Fruit fly (Drosophila melanogaster) Kc167 (cell line): Measurements from ENCODE around the gene CG10301.

Experiments used
- Myc ChIP-seq: fragments of >200 bp; optimal IDR thresholded peaks from 2 replicates; lab custom pipeline; 2017; ENCODE audit warnings: missing external identifiers
- Sin3A ChIP-seq: fragments of >200 bp; optimal IDR thresholded peaks from 2 replicates; lab custom pipeline; 2018; ENCODE audit warnings: missing external identifiers
- h ChIP-seq: fragments of >200 bp; optimal IDR thresholded peaks from 3 replicates; lab custom pipeline; 2018; ENCODE audit warnings: missing external identifiers
- insv ChIP-seq: fragments of >200 bp; optimal IDR thresholded peaks from 3 replicates; lab custom pipeline; 2018; ENCODE audit warnings: missing external identifiers
- psq ChIP-seq: fragments of >200 bp; optimal IDR thresholded peaks from 2 replicates; lab custom pipeline; 2017; ENCODE audit warnings: missing external identifiers
- ttk ChIP-seq: sonication (Bioruptor generic); optimal IDR thresholded peaks from 2 replicates; lab custom pipeline; 2017; ENCODE audit warnings: missing external identifiers

CG10301 gene

DNA sequence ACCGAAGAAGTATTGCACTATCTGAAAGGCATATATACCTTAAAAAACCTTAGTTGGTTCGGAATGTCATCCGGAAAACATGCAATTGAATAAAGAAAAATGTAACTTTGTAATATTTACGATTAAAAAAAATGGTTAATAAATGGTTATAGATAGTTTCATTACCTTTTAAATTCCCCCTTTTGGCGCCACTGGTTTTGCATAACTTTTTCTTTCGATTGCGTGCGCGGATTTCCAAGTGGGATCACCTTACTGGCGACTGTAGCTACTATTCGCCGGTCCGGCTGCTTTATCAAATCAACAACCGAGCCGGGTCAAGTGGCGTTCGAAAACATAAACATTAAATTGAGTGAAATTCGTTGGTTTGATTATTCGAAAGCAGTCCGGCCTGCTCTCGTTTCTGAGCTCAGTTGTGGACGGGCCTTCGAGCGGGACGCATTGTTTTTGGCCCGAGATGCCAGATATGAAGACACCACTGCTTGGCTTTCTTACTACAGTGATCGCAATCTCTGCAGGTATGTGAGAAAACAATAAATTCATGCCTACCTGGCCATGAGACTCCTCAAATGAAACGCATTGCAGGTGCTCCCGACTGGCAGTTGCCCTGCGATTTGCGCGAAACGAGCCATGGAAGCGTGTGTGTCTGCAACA lies 5.5 kb upstream of the CG10301 start, which contains the start of gene Gba1b:
Gene Gba1b (plus strand): TSS at position 422 of the 651 bp plus-strand sequence.
- TF ChIP-seq psq (lab: Kevin White, UChicago), result no peak
- TF ChIP-seq h (lab: Kevin White, UChicago), result no peak
- TF ChIP-seq ttk, result no peak
- TF ChIP-seq Sin3A (lab: Kevin White, UChicago), result no peak
- no peak for TF ChIP-seq Myc (lab: Kevin White, UChicago)

DNA sequence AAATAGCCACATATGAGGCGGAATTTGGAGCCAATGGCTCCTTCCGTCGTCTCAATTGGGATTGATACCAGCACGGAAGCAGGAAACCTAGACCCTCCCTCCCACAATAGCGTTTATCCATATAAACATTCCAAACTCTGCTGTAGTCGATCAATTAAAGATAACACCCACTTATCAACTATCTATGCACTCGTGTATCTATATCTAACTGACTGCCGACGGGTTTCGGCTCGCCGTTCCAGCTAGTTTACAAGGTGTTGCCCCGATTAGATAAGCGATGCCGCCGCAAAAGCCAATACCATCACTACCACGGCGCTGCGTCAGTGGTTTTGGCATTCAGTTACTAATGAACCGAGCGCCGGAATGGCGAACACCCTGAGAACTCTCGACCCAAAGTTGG lies 1.2 kb downstream of the CG10301 start, which contains the start of gene CG10300:
Gene CG10300 (plus strand): TSS at position 333 of the 400 bp plus-strand sequence.
- TF ChIP-seq Sin3A (lab: Kevin White, UChicago) (no peak), h (lab: Kevin White, UChicago) (no peak), Myc (lab: Kevin White, UChicago) (no peak), psq (lab: Kevin White, UChicago) (no peak), ttk (no peak), insv (lab: Kevin White, UChicago) (no peak)

- TF ChIP-seq ttk (no peak), h (lab: Kevin White, UChicago) (no peak), insv (lab: Kevin White, UChicago) (no peak), psq (lab: Kevin White, UChicago) (no peak), Sin3A (lab: Kevin White, UChicago) (no peak), Myc (lab: Kevin White, UChicago) (no peak)
These were observed 3.9 kb downstream of the CG10301 start for dm6 chr3R:23713901-23714300.

DNA sequence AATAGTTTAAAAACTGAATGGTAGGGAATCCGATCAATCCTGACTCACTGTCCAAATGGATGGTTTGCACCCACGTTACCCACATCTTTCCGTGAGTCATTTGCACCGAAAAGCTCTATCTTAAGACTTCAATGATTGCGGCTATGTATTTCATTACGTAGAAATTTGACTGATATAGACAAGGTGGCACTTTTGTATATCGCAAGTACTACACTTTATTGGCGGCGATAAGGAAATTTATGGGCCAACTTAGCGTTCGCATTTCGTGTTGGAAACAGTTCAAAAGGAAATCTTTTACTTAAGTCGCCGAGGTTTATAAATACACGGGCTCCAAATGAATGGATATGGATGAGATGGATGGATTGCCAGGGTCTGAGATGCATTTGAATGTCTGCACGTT lies 4.9 kb downstream of the CG10301 start:
- TF ChIP-seq insv (lab: Kevin White, UChicago) (no peak), Myc (lab: Kevin White, UChicago) (no peak), Sin3A (lab: Kevin White, UChicago) (no peak), h (lab: Kevin White, UChicago) (no peak), psq (lab: Kevin White, UChicago) (no peak), ttk (no peak)

DNA sequence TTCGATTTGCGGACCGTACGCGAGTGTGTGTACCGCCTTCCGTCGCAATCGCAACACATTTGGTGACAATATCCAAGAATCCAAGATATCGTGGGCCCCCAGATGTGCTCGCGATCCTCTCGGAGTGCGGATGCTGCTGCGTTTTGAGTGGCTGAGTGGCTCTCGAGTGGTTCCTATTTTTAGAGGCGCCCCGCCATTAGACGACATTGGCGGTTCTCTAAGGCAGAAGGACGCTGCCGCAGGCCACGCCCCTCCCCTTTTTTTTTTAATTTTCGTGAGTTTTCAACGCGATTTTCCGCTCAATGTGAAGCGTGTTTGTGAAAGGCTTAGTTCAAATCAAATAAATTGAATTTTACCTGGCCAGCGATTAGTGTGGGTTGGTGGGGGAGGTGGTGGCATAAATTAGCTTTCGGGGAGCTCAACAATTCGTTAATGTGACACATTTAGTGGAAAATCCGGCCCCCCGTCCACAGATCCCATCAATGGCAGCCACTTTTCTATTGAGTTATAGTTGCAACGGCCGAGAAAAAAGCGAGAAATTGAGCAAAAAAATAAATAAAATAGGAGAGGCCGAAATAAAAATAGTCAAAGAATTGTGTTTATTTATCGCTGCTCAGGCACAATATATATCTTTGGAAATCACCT lies 8.5 kb downstream of the CG10301 start, which contains the start of gene nau:
Gene nau (minus strand): TSS at position 61 of the 645 bp plus-strand sequence.
- TF ChIP-seq psq (lab: Kevin White, UChicago) (no peak), insv (lab: Kevin White, UChicago) (no peak), h (lab: Kevin White, UChicago) (no peak), Sin3A (lab: Kevin White, UChicago) (no peak), Myc (lab: Kevin White, UChicago) (no peak), ttk (no peak)

DNA sequence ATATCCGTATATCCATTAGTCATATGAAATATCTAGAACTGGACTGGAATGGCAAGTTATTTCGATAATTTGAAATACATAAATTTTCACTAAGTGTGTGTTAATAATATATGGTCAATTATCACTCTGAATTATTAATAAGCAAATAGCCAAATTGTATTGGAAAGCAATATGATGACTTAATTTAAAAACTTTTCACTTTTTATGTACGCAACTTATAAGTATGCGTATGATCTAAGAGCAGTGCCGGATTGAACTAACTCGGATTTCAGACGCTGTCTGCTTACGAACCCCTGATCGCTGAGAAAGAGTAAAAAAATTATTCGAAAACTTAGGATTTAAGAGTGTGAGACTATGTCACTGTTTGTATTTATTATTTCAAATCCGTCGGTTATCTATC lies 11.6 kb downstream of the CG10301 start, which contains the start of gene CG10232:
Gene CG10232 (minus strand): TSS at position 101 of the 400 bp plus-strand sequence.
- no peak for TF ChIP-seq h (lab: Kevin White, UChicago)
- no peak for TF ChIP-seq Sin3A (lab: Kevin White, UChicago)
- no peak for TF ChIP-seq insv (lab: Kevin White, UChicago)
- TF ChIP-seq psq (lab: Kevin White, UChicago), result no peak
- no peak for TF ChIP-seq Myc (lab: Kevin White, UChicago)
- no peak for TF ChIP-seq ttk

dm6 chr3R:23721936-23722335 lies 12.0 kb downstream of the CG10301 start:
- TF ChIP-seq h (lab: Kevin White, UChicago), result no peak
- TF ChIP-seq ttk, result no peak

DNA sequence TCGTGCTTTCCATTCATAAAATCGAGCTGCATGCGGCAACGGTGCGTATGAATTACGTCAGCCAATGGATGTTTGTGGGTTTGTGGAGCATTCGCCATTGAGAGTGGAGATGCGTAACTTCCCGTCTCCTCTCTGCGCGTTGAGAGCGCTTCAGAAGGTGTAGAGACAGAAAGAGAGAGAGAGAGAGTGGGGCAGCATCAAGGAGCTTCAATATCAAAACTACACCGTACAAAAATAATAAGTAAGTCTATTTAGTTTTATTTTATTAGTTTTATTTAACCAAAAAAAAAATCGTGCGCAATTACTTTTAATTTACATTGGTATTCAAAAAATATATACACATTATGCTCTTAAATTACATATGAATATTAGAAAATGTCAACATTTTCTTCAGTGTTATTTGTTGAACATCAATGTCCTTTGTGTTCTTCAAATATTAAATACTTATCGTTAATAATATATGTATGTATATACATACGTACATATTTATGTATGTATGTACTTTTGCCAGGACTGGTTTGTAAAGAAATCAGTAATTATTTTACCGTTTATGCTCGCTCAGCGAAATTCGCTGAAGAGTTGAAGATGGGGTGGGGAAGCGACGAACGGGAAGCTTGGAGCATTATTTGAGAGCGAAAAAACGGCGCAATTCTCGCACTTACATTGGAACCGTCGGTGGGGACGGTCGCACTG lies 12.9 kb downstream of the CG10301 start, which contains the start of gene CG10365:
Gene CG10365 (plus strand): TSS at position 652 of the 693 bp plus-strand sequence.
- TF ChIP-seq h (lab: Kevin White, UChicago) (no peak), Sin3A (lab: Kevin White, UChicago) (no peak), psq (lab: Kevin White, UChicago) (no peak), Myc (lab: Kevin White, UChicago) (no peak), ttk (no peak), insv (lab: Kevin White, UChicago) (no peak)

DNA sequence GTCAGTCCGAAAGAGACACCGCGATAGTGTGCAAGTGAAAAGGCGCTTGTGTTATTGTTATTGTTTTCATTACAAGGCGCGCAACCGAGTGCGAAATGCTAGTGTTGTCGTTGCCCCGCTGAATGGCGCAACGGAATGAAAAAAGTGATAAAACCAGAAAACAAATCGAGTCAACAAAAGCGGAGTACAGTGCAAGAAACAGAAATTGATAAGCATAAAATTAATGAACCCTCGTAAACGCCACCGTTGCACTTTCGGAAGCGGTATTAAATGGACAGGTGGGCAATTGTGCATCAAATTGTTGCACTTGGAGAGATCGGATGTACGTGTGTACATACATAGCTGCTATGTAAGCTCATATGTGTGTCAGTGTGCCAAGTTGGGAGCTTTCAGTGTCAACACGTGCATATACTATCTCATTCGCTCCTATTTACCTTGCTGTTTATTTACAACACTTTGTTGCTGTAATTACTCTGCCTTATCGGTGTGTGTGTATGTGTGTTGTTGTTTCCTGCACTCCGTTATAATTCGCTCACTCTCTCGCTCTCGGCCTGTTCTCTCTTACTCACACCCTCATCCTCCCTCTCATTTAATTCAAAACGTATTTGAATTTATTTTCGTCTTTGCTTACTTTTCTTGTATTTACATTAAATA lies 13.6 kb downstream of the CG10301 start:
- TF ChIP-seq h (lab: Kevin White, UChicago) (no peak), psq (lab: Kevin White, UChicago) (no peak), ttk (no peak), Myc (lab: Kevin White, UChicago) (no peak), Sin3A (lab: Kevin White, UChicago) (no peak)

DNA sequence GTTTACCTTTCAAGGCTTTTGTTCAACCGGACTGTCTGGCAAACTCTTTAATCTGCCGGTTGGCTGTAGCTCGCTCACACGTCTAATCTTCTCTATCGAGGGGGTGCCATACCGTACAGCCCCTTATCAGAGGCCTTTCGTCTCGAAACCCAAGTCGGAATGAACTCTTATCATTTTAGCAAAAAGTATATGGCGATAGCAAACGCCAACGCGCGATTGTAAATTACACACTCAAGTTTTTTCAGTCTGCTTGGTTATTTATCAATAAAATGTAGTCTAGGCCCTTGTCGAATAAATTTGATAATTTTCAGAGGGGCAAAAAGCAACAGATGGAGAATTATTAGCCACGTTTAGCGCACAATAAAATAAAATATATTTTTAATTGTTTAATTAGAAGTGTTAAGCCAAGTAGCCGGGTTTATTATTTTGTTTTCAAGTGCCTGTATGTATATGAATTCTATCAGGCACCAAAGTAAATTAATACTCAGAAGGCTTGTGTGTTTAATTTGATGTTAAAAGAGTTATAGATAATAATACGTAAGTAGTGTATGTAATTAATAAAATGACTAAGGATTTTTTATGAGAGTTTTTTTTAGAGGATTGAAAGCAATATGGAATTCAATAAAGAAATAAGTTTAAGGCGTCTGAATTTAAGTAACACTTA lies 15.0 kb downstream of the CG10301 start:
- TF ChIP-seq h (lab: Kevin White, UChicago), result no peak
- no peak for TF ChIP-seq insv (lab: Kevin White, UChicago)
- no peak for TF ChIP-seq Sin3A (lab: Kevin White, UChicago)
- TF ChIP-seq ttk, result no peak
- no peak for TF ChIP-seq Myc (lab: Kevin White, UChicago)
- no peak for TF ChIP-seq psq (lab: Kevin White, UChicago)
